Worm (Caenorhabditis elegans) whole organism, L1 larva: Measurements from ENCODE around the gene C14A4.12.
A peak's percentile ranks its signal among the peaks of the same experiment; 100 is the strongest.

ENCODE experiments used
- C04F5.9 ChIP-seq: sonication (generic microtip); optimal IDR thresholded peaks from 2 replicates; lab custom pipeline; 2016; ENCODE audit warnings: missing genetic modification characterization, missing compliant biosample characterization
- C16A3.4 ChIP-seq: fragments of 150-350 bp; optimal IDR thresholded peaks from 2 replicates; lab custom pipeline; 2014; ENCODE audit warnings: missing biosample characterization, missing genetic modification characterization
- C34B4.2 ChIP-seq: sonication (generic microtip); optimal IDR thresholded peaks from 2 replicates; lab custom pipeline; 2017; ENCODE audit warnings: mild to moderate bottlenecking, missing genetic modification characterization, missing compliant biosample characterization
- F16B12.6 ChIP-seq: fragments of 150-350 bp; optimal IDR thresholded peaks from 2 replicates; lab custom pipeline; 2014; ENCODE audit warnings: missing biosample characterization, missing genetic modification characterization
- Y116A8C.19 ChIP-seq: sonication (generic microtip); optimal IDR thresholded peaks from 2 replicates; lab custom pipeline; 2016; ENCODE audit warnings: missing compliant biosample characterization, missing genetic modification characterization, borderline replicate concordance
- aha-1 ChIP-seq: fragments of 150-350 bp; optimal IDR thresholded peaks from 2 replicates; lab custom pipeline; 2014; ENCODE audit warnings: missing biosample characterization, missing genetic modification characterization
- alr-1 ChIP-seq: fragments of 200-800 bp; sonication (Bioruptor generic); optimal IDR thresholded peaks from 2 replicates; lab custom pipeline; 2018; ENCODE audit warnings: borderline replicate concordance, mild to moderate bottlenecking, missing genetic modification characterization, missing compliant biosample characterization
- ama-1 ChIP-seq: fragments of 150-350 bp; optimal IDR thresholded peaks from 2 replicates; lab custom pipeline; 2014
- blmp-1 ChIP-seq: fragments of 150-350 bp; optimal IDR thresholded peaks from 2 replicates; lab custom pipeline; 2014; ENCODE audit warnings: missing biosample characterization, missing genetic modification characterization
- ceh-82 ChIP-seq, 3 experiments: fragments of 150-350 bp in 1 of 3; sonication (generic microtip) in 2 of 3; optimal IDR thresholded peaks; 2 replicates each; lab custom pipeline; 2014 to 2017; ENCODE audit warnings: missing biosample characterization in 3 of 3, missing genetic modification characterization in 3 of 3
- ceh-90 ChIP-seq: sonication (generic microtip); optimal IDR thresholded peaks from 2 replicates; lab custom pipeline; 2016; ENCODE audit warnings: missing genetic modification characterization, missing compliant biosample characterization
- ces-1 ChIP-seq: fragments of 150-350 bp; optimal IDR thresholded peaks from 2 replicates; lab custom pipeline; 2014; ENCODE audit warnings: missing biosample characterization, missing genetic modification reagents, missing genetic modification characterization
- dpl-1 ChIP-seq, 3 experiments: fragments of 150-350 bp in 2 of 3; sonication (generic microtip) in 1 of 3; optimal IDR thresholded peaks; 2 replicates each; lab custom pipeline; 2014 to 2017; ENCODE audit warnings: missing biosample characterization in 3 of 3, missing genetic modification characterization in 3 of 3, missing genetic modification reagents in 3 of 3
- dsc-1 ChIP-seq: sonication (generic microtip); optimal IDR thresholded peaks from 2 replicates; lab custom pipeline; 2016; ENCODE audit warnings: mild to moderate bottlenecking, missing genetic modification characterization, missing compliant biosample characterization
- efl-3 ChIP-seq: fragments of 200-800 bp; sonication (Bioruptor generic); optimal IDR thresholded peaks from 2 replicates; lab custom pipeline; 2018; ENCODE audit warnings: mild to moderate bottlenecking, missing genetic modification characterization, missing compliant biosample characterization
- egl-13 ChIP-seq: sonication (generic microtip); optimal IDR thresholded peaks from 2 replicates; lab custom pipeline; 2016; ENCODE audit warnings: missing genotype, missing genetic modification reagents, missing genetic modification characterization, missing compliant biosample characterization
- elt-2 ChIP-seq: sonication (generic microtip); optimal IDR thresholded peaks from 2 replicates; lab custom pipeline; 2016; ENCODE audit warnings: missing genetic modification characterization, mild to moderate bottlenecking, inconsistent platforms, missing compliant biosample characterization, missing genetic modification reagents
- elt-3 ChIP-seq, 6 experiments: fragments of 150-350 bp in 1 of 6; sonication (generic microtip); optimal IDR thresholded peaks; 2 replicates each; lab custom pipeline; 2017 to 2018; ENCODE audit warnings: missing biosample characterization in 6 of 6, missing genetic modification characterization in 6 of 6, inconsistent platforms in 1 of 6
- fkh-10 ChIP-seq: sonication (generic microtip); optimal IDR thresholded peaks from 2 replicates; lab custom pipeline; 2017; ENCODE audit warnings: missing biosample characterization, missing genetic modification reagents, missing genetic modification characterization
- fkh-4 ChIP-seq: sonication (generic microtip); optimal IDR thresholded peaks from 2 replicates; lab custom pipeline; 2016; ENCODE audit warnings: missing compliant biosample characterization, missing genetic modification characterization, borderline replicate concordance
- fos-1 ChIP-seq: fragments of 150-350 bp; optimal IDR thresholded peaks from 2 replicates; lab custom pipeline; 2014; ENCODE audit warnings: missing biosample characterization, missing genetic modification characterization
- grh-1 ChIP-seq: fragments of 200-800 bp; sonication (Bioruptor generic); IDR thresholded peaks from 2 replicates; pipeline ENCODE4 v1.3.6; 2022; ENCODE audit warnings: missing genetic modification reagents, missing genetic modification characterization, missing compliant biosample characterization
- hlh-4 ChIP-seq: sonication (generic microtip); optimal IDR thresholded peaks from 2 replicates; lab custom pipeline; 2016; ENCODE audit warnings: mild to moderate bottlenecking, missing genetic modification characterization, missing compliant biosample characterization
- isw-1 ChIP-seq: fragments of 200-800 bp; sonication (Bioruptor generic); IDR thresholded peaks from 2 replicates; pipeline ENCODE4 v1.3.6; 2022; ENCODE audit warnings: missing genetic modification characterization, missing compliant biosample characterization
- lin-13 ChIP-seq: fragments of 150-350 bp; optimal IDR thresholded peaks from 2 replicates; lab custom pipeline; 2014; ENCODE audit warnings: missing biosample characterization, missing genetic modification reagents, missing genetic modification characterization
- lin-15B ChIP-seq: fragments of 150-350 bp; sonication (generic microtip); optimal IDR thresholded peaks from 3 replicates; lab custom pipeline; 2014; ENCODE audit warnings: missing biosample characterization, missing genetic modification characterization
- lin-35 ChIP-seq, 2 experiments: fragments of 150-350 bp; optimal IDR thresholded peaks; 2 replicates each; lab custom pipeline; 2014; ENCODE audit warnings: missing biosample characterization in 2 of 2, missing genetic modification characterization in 2 of 2, missing genetic modification reagents in 2 of 2
- lin-39 ChIP-seq: fragments of 150-350 bp; optimal IDR thresholded peaks from 2 replicates; lab custom pipeline; 2014; ENCODE audit warnings: missing biosample characterization, missing genetic modification reagents, missing genetic modification characterization
- lir-3 ChIP-seq: sonication (generic microtip); optimal IDR thresholded peaks from 2 replicates; lab custom pipeline; 2016; ENCODE audit warnings: mild to moderate bottlenecking, missing genetic modification characterization, moderate library complexity, missing compliant biosample characterization; ENCODE audit not compliant: poor library complexity
- lsy-2 ChIP-seq, 2 experiments: fragments of 150-350 bp; optimal IDR thresholded peaks; 2 replicates each; lab custom pipeline; 2014; ENCODE audit warnings: missing biosample characterization in 2 of 2, missing genetic modification characterization in 2 of 2
- mab-9 ChIP-seq: fragments of 200-800 bp; sonication (Bioruptor generic); IDR thresholded peaks from 2 replicates; pipeline ENCODE4 v1.3.6; 2022; ENCODE audit warnings: missing genetic modification reagents, missing genetic modification characterization, missing compliant biosample characterization
- mdl-1 ChIP-seq, 2 experiments: fragments of 150-350 bp; optimal IDR thresholded peaks; 2 replicates each; lab custom pipeline; 2014 to 2017; ENCODE audit warnings: missing biosample characterization in 2 of 2, missing genetic modification characterization in 2 of 2, inconsistent platforms in 1 of 2
- nhr-237 ChIP-seq: fragments of 150-350 bp; optimal IDR thresholded peaks from 2 replicates; lab custom pipeline; 2014; ENCODE audit warnings: missing biosample characterization, missing genetic modification characterization
- nhr-28 ChIP-seq: fragments of 150-350 bp; optimal IDR thresholded peaks from 2 replicates; lab custom pipeline; 2014; ENCODE audit warnings: missing biosample characterization, missing genetic modification characterization
- nhr-47 ChIP-seq: sonication (generic microtip); optimal IDR thresholded peaks from 2 replicates; lab custom pipeline; 2016; ENCODE audit warnings: mild to moderate bottlenecking, missing genetic modification characterization, moderate library complexity, missing compliant biosample characterization
- nhr-76 ChIP-seq: sonication (generic microtip); optimal IDR thresholded peaks from 2 replicates; lab custom pipeline; 2017; ENCODE audit warnings: missing biosample characterization, missing genetic modification characterization
- nhr-77 ChIP-seq: fragments of 150-350 bp; optimal IDR thresholded peaks from 2 replicates; lab custom pipeline; 2014; ENCODE audit warnings: missing biosample characterization, missing genetic modification characterization
- nhr-84 ChIP-seq: sonication (generic microtip); optimal IDR thresholded peaks from 2 replicates; lab custom pipeline; 2017; ENCODE audit warnings: missing biosample characterization, missing genetic modification characterization
- nhr-85 ChIP-seq: sonication (generic microtip); peaks from one replicate; lab custom pipeline; 2016; ENCODE audit warnings: missing genetic modification characterization, inconsistent platforms, missing compliant biosample characterization
- pag-3 ChIP-seq: sonication (generic microtip); optimal IDR thresholded peaks from 2 replicates; lab custom pipeline; 2017; ENCODE audit warnings: missing genetic modification characterization, mild to moderate bottlenecking, missing compliant biosample characterization, antibody characterized with exemption, borderline replicate concordance; ENCODE audit not compliant: insufficient read depth
- rnt-1 ChIP-seq: sonication (generic microtip); optimal IDR thresholded peaks from 2 replicates; lab custom pipeline; 2016; ENCODE audit warnings: mild to moderate bottlenecking, missing genetic modification characterization, moderate library complexity, missing compliant biosample characterization
- skn-1 ChIP-seq: fragments of 150-350 bp; optimal IDR thresholded peaks from 2 replicates; lab custom pipeline; 2014; ENCODE audit warnings: missing biosample characterization, missing genetic modification characterization
- snu-23 ChIP-seq: sonication (generic microtip); optimal IDR thresholded peaks from 2 replicates; lab custom pipeline; 2016; ENCODE audit warnings: missing genetic modification characterization, missing compliant biosample characterization
- sox-4 ChIP-seq: sonication (generic microtip); optimal IDR thresholded peaks from 2 replicates; lab custom pipeline; 2016; ENCODE audit warnings: missing genetic modification characterization, missing compliant biosample characterization
- sptf-1 ChIP-seq: fragments of 150-350 bp; optimal IDR thresholded peaks from 2 replicates; lab custom pipeline; 2014; ENCODE audit warnings: missing biosample characterization, missing genetic modification characterization
- sup-37 ChIP-seq: fragments of 200-800 bp; sonication (Bioruptor generic); optimal IDR thresholded peaks from 2 replicates; lab custom pipeline; 2018; ENCODE audit warnings: mild to moderate bottlenecking, missing genetic modification characterization, missing compliant biosample characterization
- swsn-7 ChIP-seq: sonication (generic microtip); optimal IDR thresholded peaks from 2 replicates; lab custom pipeline; 2016; ENCODE audit warnings: missing genetic modification characterization, missing compliant biosample characterization
- tbx-2 ChIP-seq: sonication (generic microtip); optimal IDR thresholded peaks from 2 replicates; lab custom pipeline; 2016; ENCODE audit warnings: missing genetic modification characterization, missing compliant biosample characterization
- unc-130 ChIP-seq: fragments of 150-350 bp; optimal IDR thresholded peaks from 2 replicates; lab custom pipeline; 2017; ENCODE audit warnings: missing biosample characterization, missing genetic modification characterization, inconsistent platforms
- unc-98 ChIP-seq: fragments of 200-800 bp; sonication (Bioruptor generic); IDR thresholded peaks from 2 replicates; pipeline ENCODE4 v1.3.6; 2022; ENCODE audit warnings: missing genetic modification characterization, missing compliant biosample characterization
- vab-15 ChIP-seq: sonication (generic microtip); optimal IDR thresholded peaks from 2 replicates; lab custom pipeline; 2017; ENCODE audit warnings: missing genotype, mild to moderate bottlenecking, missing genetic modification characterization, missing compliant biosample characterization
- zag-1 ChIP-seq: fragments of 150-350 bp; optimal IDR thresholded peaks from 2 replicates; lab custom pipeline; 2014; ENCODE audit warnings: missing biosample characterization, missing genetic modification characterization

Gene C14A4.12

DNA sequence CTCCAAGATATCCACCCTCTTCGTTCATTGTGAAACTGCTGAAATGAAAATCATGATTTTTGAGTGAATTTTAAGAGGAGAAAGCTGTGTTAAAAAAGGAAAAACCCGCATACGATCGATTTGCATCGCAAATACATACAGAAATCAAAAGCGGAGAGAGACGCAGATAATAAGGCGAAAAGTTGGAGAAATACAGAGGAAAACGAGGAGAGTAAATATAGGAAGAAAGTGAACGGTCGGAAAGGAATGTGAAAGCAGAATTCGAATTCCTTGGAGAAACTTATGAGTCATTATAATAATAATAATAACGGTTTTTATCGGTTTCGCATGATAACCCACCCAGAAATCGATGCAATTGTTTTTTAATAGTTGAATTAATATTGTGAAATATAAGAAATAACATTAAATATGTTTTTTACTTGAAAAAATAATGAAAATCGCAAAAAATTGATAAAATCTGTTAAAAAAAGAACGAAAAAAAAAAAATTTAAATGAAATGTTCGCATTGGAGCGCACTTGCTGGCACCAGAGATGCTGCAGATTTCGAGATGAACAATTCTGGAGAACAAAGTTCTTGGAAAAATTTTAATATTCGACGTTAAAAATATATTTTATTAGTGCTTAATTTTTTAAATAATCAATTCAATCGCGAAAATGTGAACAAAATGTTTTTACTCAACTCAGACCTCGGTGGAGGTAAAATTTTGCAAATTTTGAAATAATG lies 5.4 kb upstream of the C14A4.12 start, which contains the start of gene ccm-3:
Gene ccm-3 (minus strand): TSS at position 38 of the 724 bp plus-strand sequence.
- TF ChIP-seq nhr-237 (tag; lab: Kevin White, UChicago) (no peak), egl-13 (tag; lab: Kevin White, UChicago) (no peak), nhr-47 (peak; percentile 30), fos-1 (tag; lab: Kevin White, UChicago) (no peak), isw-1 (no peak; the same call in 1 of the 2 replicates), snu-23 (GFP tag; lab: Kevin White, UChicago) (peak; percentile 11), C04F5.9 (tag; lab: Kevin White, UChicago) (no peak), sptf-1 (tag; lab: Kevin White, UChicago) (no peak), nhr-28 (tag; lab: Kevin White, UChicago) (no peak), lin-13 (peak; percentile 17), lin-15B (peak; percentile 64), skn-1 (no peak), dsc-1 (tag; lab: Kevin White, UChicago) (no peak), C16A3.4 (tag; lab: Kevin White, UChicago) (peak; percentile 50), swsn-7 (tag; lab: Kevin White, UChicago) (no peak), vab-15 (tag; lab: Kevin White, UChicago) (no peak), nhr-84 (tag; lab: Kevin White, UChicago) (no peak), C34B4.2 (tag; lab: Kevin White, UChicago) (no peak), alr-1 (tag; lab: Kevin White, UChicago) (no peak), fkh-4 (tag; lab: Kevin White, UChicago) (no peak), lsy-2 (tag; optimal IDR thresholded peaks at IDR 0.05; lab: Kevin White, UChicago) (peak; percentile 15 to 77), rnt-1 (peak; percentile 42), ceh-82 (tag; optimal IDR thresholded peaks at IDR 0.05; lab: Kevin White, UChicago) (peak in 2 of 3 experiments; percentile 15 to 54), lin-39 (tag; lab: Kevin White, UChicago) (no peak), efl-3 (GFP tag; lab: Kevin White, UChicago) (no peak), sox-4 (no peak), unc-98 (GFP tag; lab: Robert Waterston, UW) (no peak), Y116A8C.19 (tag; lab: Kevin White, UChicago) (no peak), hlh-4 (no peak), nhr-77 (tag; lab: Kevin White, UChicago) (no peak), nhr-76 (tag; lab: Kevin White, UChicago) (no peak), tbx-2 (tag; lab: Kevin White, UChicago) (no peak), aha-1 (tag; lab: Kevin White, UChicago) (no peak), sup-37 (no peak), grh-1 (GFP tag; lab: Robert Waterston, UW) (no peak), lir-3 (no peak), dpl-1 (GFP tag; optimal IDR thresholded peaks at IDR 0.05; lab: Kevin White, UChicago) (peak; percentile 26 to 62 (median 34)), mdl-1 (tag; optimal IDR thresholded peaks at IDR 0.05; lab: Kevin White, UChicago) (no peak), lin-35 (GFP tag; optimal IDR thresholded peaks at IDR 0.05; lab: Kevin White, UChicago) (peak; percentile 46 to 51), nhr-85 (no peak), blmp-1 (tag; lab: Kevin White, UChicago) (peak; percentile 98), pag-3 (tag; lab: Kevin White, UChicago) (no peak), unc-130 (tag; lab: Kevin White, UChicago) (no peak), ces-1 (no peak), F16B12.6 (tag; lab: Kevin White, UChicago) (peak; percentile 3), mab-9 (GFP tag; lab: Robert Waterston, UW) (no peak), zag-1 (tag; lab: Kevin White, UChicago) (no peak), ama-1 (lab: Kevin White, UChicago) (no peak), elt-2 (tag; lab: Kevin White, UChicago) (no peak), fkh-10 (peak; percentile 3), elt-3 (tag; optimal IDR thresholded peaks at IDR 0.05; lab: Kevin White, UChicago) (no peak), ceh-90 (tag; lab: Kevin White, UChicago) (no peak)
